Fruit fly (Drosophila melanogaster): ENCODE measurements around the gene rk.

rk gene

dm6 chr2L:14029235-14029634 lies 28.2 kb upstream of the rk start:
- no peak for TF ChIP-seq OdsH (GFP tag; optimal IDR thresholded peaks at IDR 0.05)
- TF ChIP-seq Mio (GFP tag; optimal IDR thresholded peaks at IDR 0.05) = no peak
- TF ChIP-seq psq (GFP tag; optimal IDR thresholded peaks at IDR 0.05) = no peak
- TF ChIP-seq h (GFP tag; optimal IDR thresholded peaks at IDR 0.05) = no peak
- TF ChIP-seq Hr83 (GFP tag; optimal IDR thresholded peaks at IDR 0.05; ENCODE audit: poor library complexity, severe bottlenecking) = no peak
- TF ChIP-seq usp (GFP tag; optimal IDR thresholded peaks at IDR 0.05) = no peak
- no peak for TF ChIP-seq tai (GFP tag; optimal IDR thresholded peaks at IDR 0.05)
- TF ChIP-seq sage (GFP tag; optimal IDR thresholded peaks at IDR 0.05) = no peak
- no peak for TF ChIP-seq jim (GFP tag; optimal IDR thresholded peaks at IDR 0.05)
- no peak for TF ChIP-seq pan (optimal IDR thresholded peaks at IDR 0.05)
- no peak for TF ChIP-seq CrebA (GFP tag; optimal IDR thresholded peaks at IDR 0.05; ENCODE audit: borderline replicate concordance)

- no peak for TF ChIP-seq lola (GFP tag; optimal IDR thresholded peaks at IDR 0.05)
- TF ChIP-seq Hnf4 (GFP tag; optimal IDR thresholded peaks at IDR 0.05) = no peak
- no peak for TF ChIP-seq HLH106 (tag; optimal IDR thresholded peaks at IDR 0.05)
- TF ChIP-seq psq (GFP tag; optimal IDR thresholded peaks at IDR 0.05) = no peak
Measured at dm6 chr2L:14026778-14027177, 25.7 kb upstream of the rk start, which contains the start of gene hll. TSS of gene hll (plus strand) at chr2L:14027001.

dm6 chr2L:14025485-14025933 lies 24.5 kb upstream of the rk start:
- TF ChIP-seq lola (GFP tag; optimal IDR thresholded peaks at IDR 0.05) = no peak
- TF ChIP-seq Vsx2 (GFP tag; optimal IDR thresholded peaks at IDR 0.05; ENCODE audit: partially characterized antibody) = peak; percentile 38

dm6 chr2L:14024746-14025105 lies 23.7 kb upstream of the rk start:
- TF ChIP-seq Jra (GFP tag; optimal IDR thresholded peaks at IDR 0.05) = no peak
- TF ChIP-seq HLH106 (tag; optimal IDR thresholded peaks at IDR 0.05) = no peak
- TF ChIP-seq fru (GFP tag; optimal IDR thresholded peaks at IDR 0.05) = no peak
- no peak for TF ChIP-seq foxo (GFP tag; optimal IDR thresholded peaks at IDR 0.05)
- no peak for TF ChIP-seq jim (GFP tag; optimal IDR thresholded peaks at IDR 0.05)
- TF ChIP-seq rgr (GFP tag; optimal IDR thresholded peaks at IDR 0.05) = no peak
- TF ChIP-seq usp (GFP tag; optimal IDR thresholded peaks at IDR 0.05) = no peak
- no peak for TF ChIP-seq tai (GFP tag; optimal IDR thresholded peaks at IDR 0.05)
- TF ChIP-seq Hr78 (GFP tag; optimal IDR thresholded peaks at IDR 0.05) = no peak
- TF ChIP-seq dl (GFP tag; optimal IDR thresholded peaks at IDR 0.05; ENCODE audit: insufficient read depth in 1 of 2, partially characterized antibody in 2 of 2) = no peak
- TF ChIP-seq Mio (GFP tag; optimal IDR thresholded peaks at IDR 0.05) = no peak

dm6 chr2L:14024051-14024745 lies 23.1 kb upstream of the rk start:
- TF ChIP-seq psq (GFP tag; optimal IDR thresholded peaks at IDR 0.05) (peak; percentile 90), dsf (GFP tag; optimal IDR thresholded peaks at IDR 0.05; ENCODE audit: borderline replicate concordance) (peak; percentile 94), Vsx2 (GFP tag; optimal IDR thresholded peaks at IDR 0.05; ENCODE audit: partially characterized antibody) (peak; percentile 17), Jra (GFP tag; optimal IDR thresholded peaks at IDR 0.05) (peak; percentile 95), tai (GFP tag; optimal IDR thresholded peaks at IDR 0.05) (peak; percentile 96), dmrt93B (GFP tag; optimal IDR thresholded peaks at IDR 0.05) (peak; percentile 92), N (GFP tag; optimal IDR thresholded peaks at IDR 0.05) (no peak), fru (GFP tag; optimal IDR thresholded peaks at IDR 0.05) (peak; percentile 87), CG32264 (GFP tag; optimal IDR thresholded peaks at IDR 0.05) (peak; percentile 82), pan (optimal IDR thresholded peaks at IDR 0.05) (no peak), Sp1 (GFP tag; optimal IDR thresholded peaks at IDR 0.05) (peak; percentile 92), HLH106 (tag; optimal IDR thresholded peaks at IDR 0.05) (peak; percentile 85), brk (GFP tag; optimal IDR thresholded peaks at IDR 0.05) (peak; percentile 79), Hr83 (GFP tag; optimal IDR thresholded peaks at IDR 0.05; ENCODE audit: poor library complexity, severe bottlenecking) (peak; percentile 96), foxo (GFP tag; optimal IDR thresholded peaks at IDR 0.05) (peak; percentile 68 to 92), Dif (GFP tag; optimal IDR thresholded peaks at IDR 0.05; ENCODE audit: partially characterized antibody) (peak; percentile 55), Dfd (GFP tag; optimal IDR thresholded peaks at IDR 0.05) (no peak), rgr (GFP tag; optimal IDR thresholded peaks at IDR 0.05) (peak; percentile 97), CG9705 (GFP tag; optimal IDR thresholded peaks at IDR 0.05) (peak; percentile 94), CrebA (GFP tag; optimal IDR thresholded peaks at IDR 0.05; ENCODE audit: borderline replicate concordance) (peak; percentile 58), woc (GFP tag; optimal IDR thresholded peaks at IDR 0.05) (no peak), Mio (GFP tag; optimal IDR thresholded peaks at IDR 0.05) (peak; percentile 85), Abd-B (GFP tag; optimal IDR thresholded peaks at IDR 0.05) (no peak), h (GFP tag; optimal IDR thresholded peaks at IDR 0.05) (peak; percentile 94), Rel (GFP tag; optimal IDR thresholded peaks at IDR 0.05) (peak; percentile 47), Rel (tag; optimal IDR thresholded peaks at IDR 0.05) (peak; percentile 75), sv (GFP tag; optimal IDR thresholded peaks at IDR 0.05) (peak; percentile 99), GATAd (GFP tag; optimal IDR thresholded peaks at IDR 0.05) (peak; percentile 85), lola (GFP tag; optimal IDR thresholded peaks at IDR 0.05) (no peak), jim (GFP tag; optimal IDR thresholded peaks at IDR 0.05) (peak; percentile 97), Hnf4 (GFP tag; optimal IDR thresholded peaks at IDR 0.05) (peak; percentile 96), OdsH (GFP tag; optimal IDR thresholded peaks at IDR 0.05) (peak; percentile 98), Myc (optimal IDR thresholded peaks at IDR 0.05) (no peak), Hr78 (GFP tag; optimal IDR thresholded peaks at IDR 0.05) (no peak), dl (GFP tag; optimal IDR thresholded peaks at IDR 0.05; ENCODE audit: insufficient read depth in 1 of 2, partially characterized antibody in 2 of 2) (no peak), sage (GFP tag; optimal IDR thresholded peaks at IDR 0.05) (peak; percentile 72), usp (GFP tag; optimal IDR thresholded peaks at IDR 0.05) (no peak)

Measured in whole organism, wandering third instar larva.